Fruit fly (Drosophila melanogaster) whole organism, pupa: ENCODE measurements around the gene CG42467.

ENCODE experiments used
- CG10348 ChIP-seq: fragments of 200-800 bp; sonication (Bioruptor generic); IDR thresholded peaks from 2 replicates; pipeline ENCODE4 v1.3.6; 2022; ENCODE audit warnings: missing biosample characterization, missing genetic modification characterization
- CG12605 ChIP-seq: fragments of 200-800 bp; sonication (Bioruptor generic); IDR thresholded peaks from 2 replicates; pipeline ENCODE4 v1.3.6; 2022; ENCODE audit warnings: missing biosample characterization, missing genetic modification characterization
- CG13204 ChIP-seq: fragments of 200-800 bp; sonication (Bioruptor generic); optimal IDR thresholded peaks from 2 replicates; lab custom pipeline; 2018; ENCODE audit warnings: missing biosample characterization, mild to moderate bottlenecking, missing genetic modification characterization, moderate library complexity
- CG14655 ChIP-seq: fragments of 200-800 bp; sonication (Bioruptor generic); optimal IDR thresholded peaks from 3 replicates; lab custom pipeline; 2017; ENCODE audit warnings: mild to moderate bottlenecking, missing biosample characterization, missing genetic modification reagents, missing genetic modification characterization
- CG15710 ChIP-seq: fragments of 200-800 bp; sonication (Bioruptor generic); optimal IDR thresholded peaks from 2 replicates; lab custom pipeline; 2018; ENCODE audit warnings: missing biosample characterization, mild to moderate bottlenecking, missing genetic modification characterization, moderate library complexity
- CG17806 ChIP-seq: fragments of 200-800 bp; sonication (Bioruptor generic); optimal IDR thresholded peaks from 2 replicates; lab custom pipeline; 2018; ENCODE audit warnings: missing biosample characterization, mild to moderate bottlenecking, missing genetic modification characterization, moderate library complexity
- CG32121 ChIP-seq: fragments of 200-800 bp; sonication (Bioruptor generic); IDR thresholded peaks from 2 replicates; pipeline ENCODE4 v1.3.6; 2022; ENCODE audit warnings: missing biosample characterization, missing genetic modification characterization
- CG34367 ChIP-seq: fragments of 200-800 bp; sonication (Bioruptor generic); optimal IDR thresholded peaks from 2 replicates; lab custom pipeline; 2018; ENCODE audit warnings: missing biosample characterization, mild to moderate bottlenecking, missing genetic modification characterization
- CG4496 ChIP-seq: fragments of 200-800 bp; sonication (Bioruptor generic); IDR thresholded peaks from 3 replicates; pipeline ENCODE4 v1.3.6; 2022; ENCODE audit warnings: missing biosample characterization, missing genetic modification characterization
- CG8159 ChIP-seq: fragments of 200-800 bp; sonication (Bioruptor generic); optimal IDR thresholded peaks from 3 replicates; lab custom pipeline; 2018; ENCODE audit warnings: missing biosample characterization, mild to moderate bottlenecking, missing genetic modification characterization, moderate library complexity
- CG8301 ChIP-seq: fragments of 200-800 bp; sonication (Bioruptor generic); optimal IDR thresholded peaks from 2 replicates; lab custom pipeline; 2018; ENCODE audit warnings: missing biosample characterization, mild to moderate bottlenecking, missing genetic modification characterization
- CG9948 ChIP-seq: fragments of 200-800 bp; sonication (Bioruptor generic); optimal IDR thresholded peaks from 2 replicates; lab custom pipeline; 2018; ENCODE audit warnings: missing biosample characterization, mild to moderate bottlenecking, missing genetic modification characterization, moderate library complexity
- D1 ChIP-seq: fragments of 200-800 bp; sonication (Bioruptor generic); optimal IDR thresholded peaks from 2 replicates; lab custom pipeline; 2018; ENCODE audit warnings: missing biosample characterization, mild to moderate bottlenecking, missing genetic modification characterization, moderate library complexity
- EcR ChIP-seq: fragments of 200-800 bp; sonication (Bioruptor generic); optimal IDR thresholded peaks from 3 replicates; lab custom pipeline; 2019; ENCODE audit warnings: missing biosample characterization, missing genetic modification characterization, mild to moderate bottlenecking, moderate library complexity, missing genetic modification reagents
- Ets98B ChIP-seq: fragments of 200-800 bp; sonication (Bioruptor generic); IDR thresholded peaks from 2 replicates; pipeline ENCODE4 v1.3.6; 2022; ENCODE audit warnings: missing biosample characterization, missing genetic modification characterization
- Pif1A ChIP-seq: fragments of 200-800 bp; sonication (Bioruptor generic); optimal IDR thresholded peaks from 3 replicates; lab custom pipeline; 2016; ENCODE audit warnings: missing biosample characterization, missing genetic modification characterization
- Pif1B ChIP-seq: fragments of 200-800 bp; sonication (Bioruptor generic); optimal IDR thresholded peaks from 3 replicates; lab custom pipeline; 2016; ENCODE audit warnings: missing biosample characterization, missing genetic modification characterization
- Snoo ChIP-seq: fragments of 200-800 bp; sonication (Bioruptor generic); optimal IDR thresholded peaks from 3 replicates; lab custom pipeline; 2017; ENCODE audit warnings: missing biosample characterization, mild to moderate bottlenecking, missing genetic modification characterization, inconsistent platforms
- fd96Ca ChIP-seq: fragments of 200-800 bp; sonication (Bioruptor generic); IDR thresholded peaks from 3 replicates; pipeline ENCODE4 v1.3.6; 2022; ENCODE audit warnings: missing biosample characterization, missing genetic modification characterization
- gl ChIP-seq: fragments of 200-800 bp; sonication (Bioruptor generic); optimal IDR thresholded peaks from 2 replicates; lab custom pipeline; 2018; ENCODE audit warnings: missing biosample characterization, mild to moderate bottlenecking, missing genetic modification characterization
- rn ChIP-seq: fragments of 200-800 bp; sonication (Bioruptor generic); IDR thresholded peaks from 2 replicates; pipeline ENCODE4 v1.3.6; 2022; ENCODE audit warnings: missing biosample characterization, missing genetic modification characterization

The CG42467 gene

dm6 chr2L:3712949-3713416 is 11.9 kb downstream of the CG42467 start, which contains the start of the genes CG31955 and CG2818:
Gene CG31955 (minus strand): TSS chr2L:3713105.
Gene CG2818 (plus strand): TSS chr2L:3713360.
- TF ChIP-seq CG17806 (tag; lab: Kevin White, UChicago) (no peak), rn (GFP tag; lab: Robert Waterston, UW) (no peak), CG9948 (tag; lab: Kevin White, UChicago) (no peak)

DNA sequence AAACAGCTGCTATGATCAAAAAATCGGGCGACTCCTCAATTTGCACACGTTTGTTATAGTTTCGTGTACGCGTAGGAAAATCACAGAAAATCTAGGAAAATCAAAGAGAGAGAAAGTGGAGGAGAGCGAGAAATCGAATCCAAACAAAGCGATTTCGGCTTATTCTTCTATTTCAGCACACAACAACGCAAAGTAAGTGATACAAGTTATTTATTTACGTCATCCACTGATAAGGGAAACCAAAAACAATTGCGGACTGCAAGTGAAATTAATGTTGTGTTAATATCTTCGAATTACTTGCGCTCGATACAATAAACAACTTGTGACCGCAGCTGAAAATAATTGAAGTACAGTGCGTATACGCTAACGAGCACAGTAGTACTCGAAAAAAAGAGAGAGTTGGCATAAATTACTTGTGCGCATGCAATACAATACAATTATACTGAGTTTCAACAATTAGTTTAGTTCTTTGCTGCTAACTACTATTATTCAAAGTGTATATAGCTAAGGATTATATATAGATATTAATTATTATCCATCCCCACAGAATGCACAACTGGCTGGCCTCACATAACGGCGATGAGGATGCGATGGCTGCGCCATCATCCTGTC is 12.6 kb downstream of the CG42467 start:
- TF ChIP-seq Ets98B (GFP tag; lab: Robert Waterston, UW) (no peak; the same call in 1 of the 2 replicates), CG8159 (tag; lab: Kevin White, UChicago) (no peak), CG8301 (tag; lab: Kevin White, UChicago) (no peak), CG15710 (no peak), rn (GFP tag; lab: Robert Waterston, UW) (no peak), CG4496 (GFP tag; lab: Robert Waterston, UW) (no peak), CG34367 (no peak)
- TF ChIP-seq, all 21 proteins: peak for 0

dm6 chr2L:3717673-3718235 is 16.7 kb downstream of the CG42467 start, which contains the start of the genes lectin-24A and Shaw:
Gene lectin-24A (minus strand): TSS chr2L:3717773.
Gene Shaw (plus strand): TSS chr2L:3718185.
- no peak for TF ChIP-seq Ets98B (GFP tag; lab: Robert Waterston, UW)
- TF ChIP-seq CG34367 = no peak
- TF ChIP-seq CG4496 (GFP tag; lab: Robert Waterston, UW) = no peak
- no peak for TF ChIP-seq CG14655
- no peak for TF ChIP-seq gl
- no peak for TF ChIP-seq rn (GFP tag; lab: Robert Waterston, UW)
- TF ChIP-seq CG8159 (tag; lab: Kevin White, UChicago) = no peak
- no peak for TF ChIP-seq CG9948 (tag; lab: Kevin White, UChicago)
- TF ChIP-seq CG15710 = no peak

- TF ChIP-seq CG13204 (GFP tag; lab: Kevin White, UChicago) (no peak), gl (no peak), CG14655 (no peak), CG17806 (tag; lab: Kevin White, UChicago) (no peak), CG10348 (GFP tag; lab: Robert Waterston, UW) (no peak), CG34367 (peak; percentile 29), CG8301 (tag; lab: Kevin White, UChicago) (no peak), CG9948 (tag; lab: Kevin White, UChicago) (no peak), Pif1B (GFP tag; lab: Kevin White, UChicago) (peak; percentile 38), CG8159 (tag; lab: Kevin White, UChicago) (peak; percentile 49), Pif1A (peak; percentile 52), rn (GFP tag; lab: Robert Waterston, UW) (no peak), fd96Ca (GFP tag; lab: Robert Waterston, UW) (0 out of 3 replicates have a peak, but pooled peaks have one; percentile 12), CG32121 (GFP tag; lab: Robert Waterston, UW) (no peak), EcR (GFP tag; lab: Kevin White, UChicago) (no peak), CG4496 (GFP tag; lab: Robert Waterston, UW) (0 out of 3 replicates have a peak, but pooled peaks have one; percentile 27), Ets98B (GFP tag; lab: Robert Waterston, UW) (no peak), Snoo (tag; lab: Kevin White, UChicago) (no peak), CG15710 (no peak), CG12605 (GFP tag; lab: Robert Waterston, UW) (no peak)
Measured at dm6 chr2L:3719414-3719959, 18.4 kb downstream of the CG42467 start.

dm6 chr2L:3729635-3730034 is 28.5 kb downstream of the CG42467 start:
- TF ChIP-seq gl (no peak), CG15710 (no peak), CG14655 (no peak), Pif1A (no peak), CG12605 (GFP tag; lab: Robert Waterston, UW) (no peak; the same call in 1 of the 2 replicates), CG8159 (tag; lab: Kevin White, UChicago) (no peak), CG4496 (GFP tag; lab: Robert Waterston, UW) (no peak), CG9948 (tag; lab: Kevin White, UChicago) (no peak), rn (GFP tag; lab: Robert Waterston, UW) (no peak), D1 (no peak), EcR (GFP tag; lab: Kevin White, UChicago) (no peak), Snoo (tag; lab: Kevin White, UChicago) (no peak), fd96Ca (GFP tag; lab: Robert Waterston, UW) (no peak), CG10348 (GFP tag; lab: Robert Waterston, UW) (no peak)
